Worm (Caenorhabditis elegans) whole organism, L2 larva: ENCODE results near the gene mbl-1.

Experiments used
- blmp-1 ChIP-seq: sonication (generic microtip); optimal IDR thresholded peaks from 2 replicates; lab custom pipeline; 2017; ENCODE audit warnings: missing genetic modification characterization, mild to moderate bottlenecking, missing compliant biosample characterization, antibody characterized with exemption, moderate library complexity; ENCODE audit not compliant: insufficient read depth
- elt-1 ChIP-seq: fragments of 150-350 bp; optimal IDR thresholded peaks from 2 replicates; lab custom pipeline; 2014; ENCODE audit warnings: missing biosample characterization, missing genetic modification characterization
- lin-39 ChIP-seq: fragments of 150-350 bp; optimal IDR thresholded peaks from 2 replicates; lab custom pipeline; 2014; ENCODE audit warnings: missing biosample characterization, missing genetic modification reagents, missing genetic modification characterization
- lsy-2 ChIP-seq, 2 experiments: fragments of 150-350 bp in 1 of 2; sonication (generic microtip) in 1 of 2; optimal IDR thresholded peaks; 2 replicates each; lab custom pipeline; 2014 to 2017; ENCODE audit warnings: missing biosample characterization in 2 of 2, missing genetic modification characterization in 2 of 2
- nhr-21 ChIP-seq: fragments of 150-350 bp; optimal IDR thresholded peaks from 2 replicates; lab custom pipeline; 2014; ENCODE audit warnings: missing biosample characterization, missing genetic modification characterization
- skn-1 ChIP-seq: sonication (generic microtip); optimal IDR thresholded peaks from 2 replicates; lab custom pipeline; 2017; ENCODE audit warnings: missing biosample characterization, missing genetic modification characterization
- unc-39 ChIP-seq: fragments of 150-350 bp; optimal IDR thresholded peaks from 2 replicates; lab custom pipeline; 2014; ENCODE audit warnings: missing biosample characterization, missing genetic modification characterization
- unc-62 ChIP-seq: fragments of 150-350 bp; optimal IDR thresholded peaks from 2 replicates; lab custom pipeline; 2014; ENCODE audit warnings: missing biosample characterization, missing genetic modification reagents, missing genetic modification characterization

DNA sequence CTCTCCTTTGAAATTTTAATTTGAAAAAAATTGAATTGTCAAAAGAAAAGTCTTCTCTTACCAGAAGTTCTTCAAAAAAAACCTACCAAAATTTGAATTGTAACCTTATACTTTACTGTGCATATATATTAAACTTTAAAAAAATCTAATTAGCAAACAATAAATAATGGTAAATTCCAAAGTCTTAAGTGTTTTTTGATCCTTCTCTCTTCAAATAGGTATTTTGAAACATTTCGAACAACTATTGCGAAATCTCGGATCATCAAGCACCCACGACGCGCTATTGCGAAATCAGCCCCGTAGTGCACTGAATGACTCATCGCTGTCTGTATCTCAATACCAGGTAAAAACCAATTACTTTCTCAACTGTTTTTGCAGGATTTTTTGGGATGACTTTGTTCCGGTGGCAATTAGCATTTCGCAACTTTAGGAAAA is 47.7 kb upstream of the mbl-1 start:
- TF ChIP-seq blmp-1 (tag; lab: Kevin White, UChicago) (peak; percentile 5), nhr-21 (tag; lab: Kevin White, UChicago) (peak; percentile 70), unc-39 (tag; lab: Kevin White, UChicago) (no peak), elt-1 (tag; lab: Kevin White, UChicago) (no peak), skn-1 (tag; lab: Kevin White, UChicago) (no peak), lsy-2 (tag; optimal IDR thresholded peaks at IDR 0.05; lab: Kevin White, UChicago) (peak; percentile 35 to 58), lin-39 (tag; lab: Kevin White, UChicago) (peak; percentile 32), unc-62 (no peak)
